Worm (Caenorhabditis elegans): ENCODE measurements around the gene grd-5.

ce11 chrV:8607353-8607850 lies 11.4 kb upstream of the grd-5 start, which contains the start of gene smk-1:
- TF ChIP-seq W03F9.2 (tag; optimal IDR thresholded peaks at IDR 0.05): no peak
- TF ChIP-seq dao-5 (tag; optimal IDR thresholded peaks at IDR 0.05): no peak
